Fruit fly (Drosophila melanogaster) whole organism, adult: ENCODE measurements around the gene PpD6.

Source experiments
- CG11617 ChIP-seq: fragments of 200-800 bp; sonication (Bioruptor generic); optimal IDR thresholded peaks from 2 replicates; lab custom pipeline; 2017; ENCODE audit warnings: mild to moderate bottlenecking, missing biosample characterization, missing genetic modification reagents, missing genetic modification characterization
- CG12768 ChIP-seq: fragments of 200-800 bp; sonication (Bioruptor generic); optimal IDR thresholded peaks from 2 replicates; lab custom pipeline; 2017; ENCODE audit warnings: missing biosample characterization, missing genetic modification characterization, mild to moderate bottlenecking, moderate library complexity, missing genetic modification reagents
- CG33017 ChIP-seq: fragments of 200-800 bp; sonication (Bioruptor generic); optimal IDR thresholded peaks from 2 replicates; lab custom pipeline; 2018; ENCODE audit warnings: missing biosample characterization, mild to moderate bottlenecking, missing genetic modification characterization, moderate library complexity
- CG5204 ChIP-seq: fragments of 200-800 bp; sonication (Bioruptor generic); optimal IDR thresholded peaks from 2 replicates; lab custom pipeline; 2016; ENCODE audit warnings: missing biosample characterization, missing genetic modification characterization
- CG7045 ChIP-seq: fragments of 200-800 bp; sonication (Bioruptor generic); optimal IDR thresholded peaks from 2 replicates; lab custom pipeline; 2017; ENCODE audit warnings: missing biosample characterization, mild to moderate bottlenecking, missing genetic modification characterization
- CG7101 ChIP-seq: fragments of 200-800 bp; sonication (Bioruptor generic); optimal IDR thresholded peaks from 2 replicates; lab custom pipeline; 2018; ENCODE audit warnings: missing biosample characterization, mild to moderate bottlenecking, missing genetic modification characterization, moderate library complexity
- Hr96 ChIP-seq: fragments of 200-800 bp; sonication (Bioruptor generic); optimal IDR thresholded peaks from 2 replicates; lab custom pipeline; 2016; ENCODE audit warnings: missing biosample characterization, missing genetic modification characterization
- bab1 ChIP-seq: fragments of 200-800 bp; sonication (Bioruptor generic); optimal IDR thresholded peaks from 3 replicates; lab custom pipeline; 2019; ENCODE audit warnings: missing biosample characterization, mild to moderate bottlenecking, missing genetic modification characterization, moderate library complexity
- cic ChIP-seq: fragments of 200-800 bp; sonication (Bioruptor generic); optimal IDR thresholded peaks from 2 replicates; lab custom pipeline; 2017; ENCODE audit warnings: missing biosample characterization, mild to moderate bottlenecking, missing genetic modification characterization, moderate library complexity
- cnc ChIP-seq, 2 experiments: fragments of >200 bp; optimal IDR thresholded peaks; 2 replicates each; lab custom pipeline; 2017
- kay ChIP-seq: fragments of 200-800 bp; sonication (Bioruptor generic); peaks from one replicate; lab custom pipeline; 2016; ENCODE audit warnings: missing biosample characterization, missing genetic modification characterization, borderline replicate concordance
- pad ChIP-seq: fragments of 200-800 bp; sonication (Bioruptor generic); optimal IDR thresholded peaks from 3 replicates; lab custom pipeline; 2017; ENCODE audit warnings: missing biosample characterization, missing genetic modification characterization, mild to moderate bottlenecking, moderate library complexity, missing genetic modification reagents
- tj ChIP-seq: fragments of 200-800 bp; sonication (Bioruptor generic); optimal IDR thresholded peaks from 3 replicates; lab custom pipeline; 2017; ENCODE audit warnings: missing biosample characterization, mild to moderate bottlenecking, missing genetic modification characterization, moderate library complexity

- TF ChIP-seq CG12768 (GFP tag; lab: Kevin White, UChicago) (no peak), cic (GFP tag; lab: Kevin White, UChicago) (no peak), tj (GFP tag; lab: Kevin White, UChicago) (no peak), kay (no peak), CG5204 (GFP tag; lab: Kevin White, UChicago) (no peak), pad (GFP tag; lab: Kevin White, UChicago) (no peak), CG33017 (tag; lab: Kevin White, UChicago) (no peak), cnc (optimal IDR thresholded peaks at IDR 0.05; lab: Kevin White, UChicago) (no peak), bab1 (GFP tag; lab: Kevin White, UChicago) (no peak), CG7045 (no peak), Hr96 (GFP tag; lab: Kevin White, UChicago) (no peak), CG11617 (GFP tag; lab: Kevin White, UChicago) (no peak), CG7101 (tag; lab: Kevin White, UChicago) (no peak)
These were observed 18.3 kb downstream of the PpD6 start for dm6 chr2L:3127813-3128212.
